Worm (Caenorhabditis elegans) whole organism, L2 larva: ENCODE results near the gene twk-32.

ENCODE experiments used
- C34F6.9 ChIP-seq: fragments of 150-350 bp; optimal IDR thresholded peaks from 2 replicates; lab custom pipeline; 2014; ENCODE audit warnings: missing biosample characterization, missing genetic modification characterization
- F13H6.1 ChIP-seq: sonication (generic microtip); optimal IDR thresholded peaks from 2 replicates; lab custom pipeline; 2016; ENCODE audit warnings: missing genetic modification characterization, missing compliant biosample characterization
- R02D3.7 ChIP-seq: fragments of 150-350 bp; optimal IDR thresholded peaks from 2 replicates; lab custom pipeline; 2014; ENCODE audit warnings: missing biosample characterization, missing genetic modification characterization
- Y55F3AM.14 ChIP-seq: fragments of 200-800 bp; sonication (Bioruptor generic); optimal IDR thresholded peaks from 2 replicates; lab custom pipeline; 2018; ENCODE audit warnings: mild to moderate bottlenecking, missing genetic modification characterization, missing compliant biosample characterization
- ZK546.5 ChIP-seq: sonication (generic microtip); optimal IDR thresholded peaks from 2 replicates; lab custom pipeline; 2017; ENCODE audit warnings: missing biosample characterization, missing genetic modification characterization
- alr-1 ChIP-seq: fragments of 150-350 bp; optimal IDR thresholded peaks from 2 replicates; lab custom pipeline; 2014; ENCODE audit warnings: missing biosample characterization, missing genetic modification characterization
- aly-2 ChIP-seq: fragments of 150-350 bp; optimal IDR thresholded peaks from 2 replicates; lab custom pipeline; 2014; ENCODE audit warnings: missing biosample characterization, missing genetic modification characterization
- ama-1 ChIP-seq: fragments of 150-350 bp; optimal IDR thresholded peaks from 2 replicates; lab custom pipeline; 2018; ENCODE audit warnings: inconsistent platforms
- blmp-1 ChIP-seq: sonication (generic microtip); optimal IDR thresholded peaks from 2 replicates; lab custom pipeline; 2017; ENCODE audit warnings: missing genetic modification characterization, mild to moderate bottlenecking, missing compliant biosample characterization, antibody characterized with exemption, moderate library complexity; ENCODE audit not compliant: insufficient read depth
- ceh-16 ChIP-seq: fragments of 150-350 bp; optimal IDR thresholded peaks from 2 replicates; lab custom pipeline; 2014; ENCODE audit warnings: missing biosample characterization, missing genetic modification characterization
- ceh-82 ChIP-seq: fragments of 150-350 bp; optimal IDR thresholded peaks from 2 replicates; lab custom pipeline; 2014; ENCODE audit warnings: missing biosample characterization, missing genetic modification characterization
- crh-2 ChIP-seq: sonication (generic microtip); optimal IDR thresholded peaks from 2 replicates; lab custom pipeline; 2017; ENCODE audit warnings: missing biosample characterization, missing genetic modification characterization
- dmd-4 ChIP-seq: sonication (generic microtip); optimal IDR thresholded peaks from 2 replicates; lab custom pipeline; 2017; ENCODE audit warnings: missing biosample characterization, missing genetic modification characterization
- egl-27 ChIP-seq: sonication (generic microtip); optimal IDR thresholded peaks from 3 replicates; lab custom pipeline; 2017; ENCODE audit warnings: missing biosample characterization, missing genetic modification reagents, missing genetic modification characterization
- elt-1 ChIP-seq: fragments of 150-350 bp; optimal IDR thresholded peaks from 2 replicates; lab custom pipeline; 2014; ENCODE audit warnings: missing biosample characterization, missing genetic modification characterization
- elt-3 ChIP-seq: sonication (generic microtip); optimal IDR thresholded peaks from 2 replicates; lab custom pipeline; 2017; ENCODE audit warnings: missing biosample characterization, missing genetic modification characterization
- fos-1 ChIP-seq: fragments of 150-350 bp; optimal IDR thresholded peaks from 2 replicates; lab custom pipeline; 2014; ENCODE audit warnings: missing biosample characterization, missing genetic modification characterization
- gmeb-1 ChIP-seq: fragments of 150-350 bp; optimal IDR thresholded peaks from 2 replicates; lab custom pipeline; 2014; ENCODE audit warnings: missing biosample characterization, missing genetic modification characterization
- lin-11 ChIP-seq: fragments of 150-350 bp; sonication (generic microtip); optimal IDR thresholded peaks from 2 replicates; lab custom pipeline; 2014; ENCODE audit warnings: missing biosample characterization, missing genetic modification characterization, inconsistent platforms, mixed read lengths
- lin-13 ChIP-seq: fragments of 150-350 bp; optimal IDR thresholded peaks from 2 replicates; lab custom pipeline; 2014; ENCODE audit warnings: missing biosample characterization, missing genetic modification reagents, missing genetic modification characterization
- lin-39 ChIP-seq: fragments of 150-350 bp; optimal IDR thresholded peaks from 2 replicates; lab custom pipeline; 2014; ENCODE audit warnings: missing biosample characterization, missing genetic modification reagents, missing genetic modification characterization
- lsy-2 ChIP-seq, 2 experiments: fragments of 150-350 bp in 1 of 2; sonication (generic microtip) in 1 of 2; optimal IDR thresholded peaks; 2 replicates each; lab custom pipeline; 2014 to 2017; ENCODE audit warnings: missing biosample characterization in 2 of 2, missing genetic modification characterization in 2 of 2
- mab-5 ChIP-seq: fragments of 150-350 bp; optimal IDR thresholded peaks from 2 replicates; lab custom pipeline; 2014; ENCODE audit warnings: missing biosample characterization, missing genetic modification characterization
- mbf-1 ChIP-seq: sonication (generic microtip); optimal IDR thresholded peaks from 2 replicates; lab custom pipeline; 2017; ENCODE audit warnings: missing biosample characterization, missing genetic modification characterization
- mdl-1 ChIP-seq, 2 experiments: fragments of 150-350 bp in 1 of 2; sonication (generic microtip) in 1 of 2; optimal IDR thresholded peaks; 2 replicates each; lab custom pipeline; 2017; ENCODE audit warnings: missing biosample characterization in 2 of 2, missing genetic modification characterization in 2 of 2
- nhr-10 ChIP-seq: sonication (generic microtip); optimal IDR thresholded peaks from 2 replicates; lab custom pipeline; 2017; ENCODE audit warnings: missing biosample characterization, missing genetic modification characterization
- nhr-12 ChIP-seq: fragments of 150-350 bp; optimal IDR thresholded peaks from 2 replicates; lab custom pipeline; 2014; ENCODE audit warnings: missing biosample characterization, missing genetic modification characterization
- nhr-129 ChIP-seq: fragments of 150-350 bp; optimal IDR thresholded peaks from 2 replicates; lab custom pipeline; 2014; ENCODE audit warnings: missing biosample characterization, missing genetic modification characterization
- nhr-237 ChIP-seq: fragments of 150-350 bp; optimal IDR thresholded peaks from 2 replicates; lab custom pipeline; 2014; ENCODE audit warnings: missing biosample characterization, missing genetic modification characterization
- nhr-25 ChIP-seq: fragments of 150-350 bp; sonication (generic microtip); optimal IDR thresholded peaks from 3 replicates; lab custom pipeline; 2014; ENCODE audit warnings: missing biosample characterization, missing genetic modification characterization
- nhr-6 ChIP-seq: fragments of 150-350 bp; optimal IDR thresholded peaks from 2 replicates; lab custom pipeline; 2014; ENCODE audit warnings: missing biosample characterization, missing genetic modification characterization
- nhr-77 ChIP-seq: fragments of 150-350 bp; optimal IDR thresholded peaks from 2 replicates; lab custom pipeline; 2014; ENCODE audit warnings: missing biosample characterization, missing genetic modification characterization
- peb-1 ChIP-seq: fragments of 150-350 bp; optimal IDR thresholded peaks from 2 replicates; lab custom pipeline; 2014; ENCODE audit warnings: missing biosample characterization, missing genetic modification characterization
- sem-4 ChIP-seq: fragments of 150-350 bp; optimal IDR thresholded peaks from 2 replicates; lab custom pipeline; 2014; ENCODE audit warnings: missing biosample characterization, missing genetic modification reagents, missing genetic modification characterization
- skn-1 ChIP-seq: sonication (generic microtip); optimal IDR thresholded peaks from 2 replicates; lab custom pipeline; 2017; ENCODE audit warnings: missing biosample characterization, missing genetic modification characterization
- sma-3 ChIP-seq: sonication (generic microtip); optimal IDR thresholded peaks from 2 replicates; lab custom pipeline; 2016; ENCODE audit warnings: missing genetic modification reagents, missing genetic modification characterization, missing compliant biosample characterization
- sma-9 ChIP-seq, 2 experiments: fragments of 150-350 bp in 1 of 2; sonication (generic microtip) in 1 of 2; optimal IDR thresholded peaks; 2 replicates each; lab custom pipeline; 2014 to 2016; ENCODE audit warnings: missing genetic modification characterization in 2 of 2, mild to moderate bottlenecking in 1 of 2, missing biosample characterization in 1 of 2, missing compliant biosample characterization in 1 of 2, missing genetic modification reagents in 1 of 2, moderate library complexity in 1 of 2
- snpc-4 ChIP-seq: fragments of 150-350 bp; optimal IDR thresholded peaks from 2 replicates; lab custom pipeline; 2014; ENCODE audit warnings: missing biosample characterization, missing genetic modification characterization
- unc-39 ChIP-seq: fragments of 150-350 bp; optimal IDR thresholded peaks from 2 replicates; lab custom pipeline; 2014; ENCODE audit warnings: missing biosample characterization, missing genetic modification characterization
- unc-55 ChIP-seq: fragments of 150-350 bp; sonication (generic microtip); optimal IDR thresholded peaks from 3 replicates; lab custom pipeline; 2014; ENCODE audit warnings: missing biosample characterization, missing genetic modification reagents, missing genetic modification characterization
- unc-62 ChIP-seq: fragments of 150-350 bp; optimal IDR thresholded peaks from 2 replicates; lab custom pipeline; 2014; ENCODE audit warnings: missing biosample characterization, missing genetic modification reagents, missing genetic modification characterization
- zag-1 ChIP-seq: fragments of 150-350 bp; optimal IDR thresholded peaks from 2 replicates; lab custom pipeline; 2014; ENCODE audit warnings: missing biosample characterization, missing genetic modification characterization
- ztf-1 ChIP-seq: fragments of 200-800 bp; sonication (Bioruptor generic); conservative IDR thresholded peaks from 2 replicates; pipeline ENCODE4 v1.3.6; 2022; ENCODE audit warnings: missing genetic modification characterization, missing compliant biosample characterization
- ztf-11 ChIP-seq: sonication (generic microtip); optimal IDR thresholded peaks from 2 replicates; lab custom pipeline; 2017; ENCODE audit warnings: missing biosample characterization, missing genetic modification characterization
- ztf-4 ChIP-seq: fragments of 150-350 bp; optimal IDR thresholded peaks from 2 replicates; lab custom pipeline; 2014; ENCODE audit warnings: missing biosample characterization, missing genetic modification characterization

The twk-32 gene

DNA sequence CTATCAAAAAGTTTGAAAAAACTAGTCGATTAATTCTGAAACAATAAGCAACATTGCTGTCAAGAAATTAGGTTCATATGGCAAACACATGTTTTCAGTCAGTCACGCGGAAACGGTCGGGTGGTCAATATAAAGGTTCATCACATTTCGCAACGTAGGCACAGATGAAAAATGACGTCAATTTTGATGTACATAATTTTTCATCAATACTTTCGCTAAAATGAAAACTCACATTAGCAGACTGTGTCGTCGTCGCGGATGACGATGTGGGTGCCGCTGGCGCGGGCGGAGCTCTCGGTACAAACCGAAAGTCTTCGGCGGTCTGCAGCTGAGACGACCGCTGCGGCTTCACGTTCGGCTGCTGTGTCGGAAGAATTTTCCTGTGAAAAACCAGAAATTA is 7.5 kb downstream of the twk-32 start, which contains the start of gene swan-2:
Gene swan-2, minus strand, starts transcription at position 380 of the 400 bp plus-strand sequence.
- TF ChIP-seq ztf-11 (tag; lab: Kevin White, UChicago) (no peak), lsy-2 (tag; optimal IDR thresholded peaks at IDR 0.05; lab: Kevin White, UChicago) (no peak), egl-27 (tag; lab: Kevin White, UChicago) (no peak), mab-5 (no peak), nhr-129 (tag; lab: Kevin White, UChicago) (peak; percentile 30), Y55F3AM.14 (GFP tag; lab: Kevin White, UChicago) (no peak)

DNA sequence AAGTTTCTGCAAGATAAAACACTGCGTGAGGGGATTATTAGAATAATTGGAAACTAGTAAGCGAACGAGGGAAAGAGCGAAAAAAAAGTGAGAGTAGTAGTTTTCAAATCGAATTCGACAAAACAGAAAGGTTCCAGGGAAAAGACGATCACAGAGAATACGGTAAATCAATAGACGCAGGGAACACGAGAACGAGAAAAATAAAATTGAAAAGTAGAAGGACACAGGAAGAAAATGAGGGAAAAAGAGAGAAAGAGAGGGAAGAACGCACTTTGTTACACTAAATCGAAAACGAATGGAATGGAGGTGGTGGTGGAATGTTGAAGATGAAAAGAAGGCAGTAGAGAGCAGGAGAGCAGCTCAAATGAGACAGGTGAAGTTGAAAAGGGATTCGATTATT is 10.8 kb downstream of the twk-32 start, which contains the start of gene swan-1:
Gene swan-1, minus strand, starts transcription at position 6 of the 400 bp plus-strand sequence.
- TF ChIP-seq ztf-11 (tag; lab: Kevin White, UChicago): no peak
- TF ChIP-seq blmp-1: peak; percentile 47
- peak; percentile 12 for TF ChIP-seq nhr-129 (tag; lab: Kevin White, UChicago)
- TF ChIP-seq F13H6.1 (tag; lab: Kevin White, UChicago): peak; percentile 27
- TF ChIP-seq mab-5: no peak
- peak; percentile 16 for TF ChIP-seq sma-9 (GFP tag; optimal IDR thresholded peaks at IDR 0.05; lab: Kevin White, UChicago)
- no peak for TF ChIP-seq sma-9 (tag; optimal IDR thresholded peaks at IDR 0.05; lab: Kevin White, UChicago)
- peak in 1 of 2 experiments; percentile 35 for TF ChIP-seq lsy-2 (tag; optimal IDR thresholded peaks at IDR 0.05; lab: Kevin White, UChicago)
- TF ChIP-seq C34F6.9: peak; percentile 3
- TF ChIP-seq sem-4 (tag; lab: Kevin White, UChicago): peak; percentile 16

- no peak for TF ChIP-seq nhr-6 (tag; lab: Kevin White, UChicago)
- peak; percentile 5 for TF ChIP-seq lin-11
- TF ChIP-seq snpc-4: no peak
- peak; percentile 41 for TF ChIP-seq sma-9 (GFP tag; optimal IDR thresholded peaks at IDR 0.05; lab: Kevin White, UChicago)
- TF ChIP-seq sma-9 (tag; optimal IDR thresholded peaks at IDR 0.05; lab: Kevin White, UChicago): no peak
- no peak for TF ChIP-seq peb-1
- TF ChIP-seq ZK546.5 (tag; lab: Kevin White, UChicago): no peak
- no peak for TF ChIP-seq mab-5
- no peak for TF ChIP-seq nhr-237 (tag; lab: Kevin White, UChicago)
- TF ChIP-seq mdl-1 (tag; optimal IDR thresholded peaks at IDR 0.05; lab: Kevin White, UChicago): no peak
- TF ChIP-seq zag-1: no peak
- TF ChIP-seq gmeb-1 (tag; lab: Kevin White, UChicago): peak; percentile 46
- peak; percentile 94 for TF ChIP-seq nhr-129 (tag; lab: Kevin White, UChicago)
- TF ChIP-seq aly-2: no peak
- TF ChIP-seq mbf-1 (tag; lab: Kevin White, UChicago): no peak
- peak; percentile 75 for TF ChIP-seq crh-2 (tag; lab: Kevin White, UChicago)
- TF ChIP-seq fos-1 (tag; lab: Kevin White, UChicago): peak; percentile 78
- TF ChIP-seq lin-13 (GFP tag; lab: Kevin White, UChicago): peak; percentile 24
- TF ChIP-seq blmp-1: peak; percentile 63
- TF ChIP-seq C34F6.9: peak; percentile 76
- TF ChIP-seq nhr-77: no peak
- TF ChIP-seq F13H6.1 (tag; lab: Kevin White, UChicago): peak; percentile 89
- TF ChIP-seq elt-3: no peak
- no peak for TF ChIP-seq alr-1 (tag; lab: Kevin White, UChicago)
- no peak for TF ChIP-seq lin-39 (tag; lab: Kevin White, UChicago)
- TF ChIP-seq sem-4 (tag; lab: Kevin White, UChicago): peak; percentile 6
- no peak for TF ChIP-seq nhr-25 (tag; lab: Kevin White, UChicago)
- TF ChIP-seq unc-62 (GFP tag; lab: Kevin White, UChicago): no peak
- TF ChIP-seq elt-1 (tag; lab: Kevin White, UChicago): no peak
- peak; percentile 7 for TF ChIP-seq unc-39 (tag; lab: Kevin White, UChicago)
- TF ChIP-seq ceh-82 (tag; lab: Kevin White, UChicago): no peak
- no peak for TF ChIP-seq ztf-4 (tag; lab: Kevin White, UChicago)
- no peak for TF ChIP-seq ztf-11 (tag; lab: Kevin White, UChicago)
- no peak for TF ChIP-seq nhr-10 (tag; lab: Kevin White, UChicago)
- peak; percentile 0 for TF ChIP-seq ceh-16 (tag; lab: Kevin White, UChicago)
- no peak for TF ChIP-seq R02D3.7
- TF ChIP-seq ama-1 (lab: Kevin White, UChicago): no peak
- no peak for TF ChIP-seq ztf-1 (GFP tag; lab: Robert Waterston, UW)
- TF ChIP-seq skn-1 (tag; lab: Kevin White, UChicago): no peak
- no peak for TF ChIP-seq egl-27 (tag; lab: Kevin White, UChicago)
- TF ChIP-seq sma-3 (GFP tag; lab: Kevin White, UChicago): no peak
- TF ChIP-seq lsy-2 (tag; optimal IDR thresholded peaks at IDR 0.05; lab: Kevin White, UChicago): peak in 1 of 2 experiments; percentile 63
- peak; percentile 80 for TF ChIP-seq unc-55
- TF ChIP-seq Y55F3AM.14 (GFP tag; lab: Kevin White, UChicago): peak; percentile 6
- no peak for TF ChIP-seq dmd-4 (tag; lab: Kevin White, UChicago)
- no peak for TF ChIP-seq nhr-12 (tag; lab: Kevin White, UChicago)
These were observed 12.0 kb downstream of the twk-32 start for ce11 chrV:13808462-13808867.
